Worm (Caenorhabditis elegans) whole organism, late embryonic: ENCODE measurements around the gene C40H1.3.
A peak's percentile ranks its signal among the peaks of the same experiment; 100 is the strongest.

Experiments used
- C08G9.2 ChIP-seq: sonication (generic microtip); optimal IDR thresholded peaks from 2 replicates; lab custom pipeline; 2016; ENCODE audit warnings: mild to moderate bottlenecking, missing genetic modification characterization, moderate library complexity, missing compliant biosample characterization
- K02D7.2 ChIP-seq: sonication (generic microtip); optimal IDR thresholded peaks from 2 replicates; lab custom pipeline; 2017; ENCODE audit warnings: mild to moderate bottlenecking, missing genetic modification characterization, missing compliant biosample characterization
- K09A11.1 ChIP-seq: sonication (generic microtip); optimal IDR thresholded peaks from 2 replicates; lab custom pipeline; 2017; ENCODE audit warnings: antibody characterized with exemption, mild to moderate bottlenecking, missing genetic modification characterization, missing compliant biosample characterization; ENCODE audit not compliant: insufficient read depth
- Y22D7AL.16 ChIP-seq: sonication (generic microtip); optimal IDR thresholded peaks from 2 replicates; lab custom pipeline; 2016; ENCODE audit warnings: missing genetic modification characterization, missing compliant biosample characterization
- ahr-1 ChIP-seq: sonication (generic microtip); optimal IDR thresholded peaks from 2 replicates; lab custom pipeline; 2016; ENCODE audit warnings: missing genetic modification characterization, missing compliant biosample characterization
- ama-1 ChIP-seq: fragments of 150-350 bp; optimal IDR thresholded peaks from 2 replicates; lab custom pipeline; 2014
- ceh-14 ChIP-seq: sonication (generic microtip); optimal IDR thresholded peaks from 2 replicates; lab custom pipeline; 2016; ENCODE audit warnings: missing genotype, missing genetic modification characterization, missing compliant biosample characterization
- ceh-18 ChIP-seq: sonication (generic microtip); optimal IDR thresholded peaks from 2 replicates; lab custom pipeline; 2016; ENCODE audit warnings: missing genetic modification characterization, missing compliant biosample characterization
- ceh-19 ChIP-seq: fragments of 200-800 bp; sonication (Bioruptor generic); optimal IDR thresholded peaks from 2 replicates; lab custom pipeline; 2018; ENCODE audit warnings: mild to moderate bottlenecking, missing genetic modification characterization, missing compliant biosample characterization
- ceh-2 ChIP-seq: sonication (generic microtip); optimal IDR thresholded peaks from 2 replicates; lab custom pipeline; 2016; ENCODE audit warnings: missing genotype, missing genetic modification characterization, missing compliant biosample characterization
- ceh-22 ChIP-seq: sonication (generic microtip); optimal IDR thresholded peaks from 2 replicates; lab custom pipeline; 2017; ENCODE audit warnings: missing biosample characterization, missing genetic modification characterization
- ceh-30 ChIP-seq: fragments of 150-350 bp; optimal IDR thresholded peaks from 2 replicates; lab custom pipeline; 2014; ENCODE audit warnings: missing biosample characterization, missing genetic modification characterization
- ceh-31 ChIP-seq: sonication (generic microtip); optimal IDR thresholded peaks from 2 replicates; lab custom pipeline; 2016; ENCODE audit warnings: missing genetic modification characterization, missing compliant biosample characterization
- ceh-34 ChIP-seq: sonication (generic microtip); optimal IDR thresholded peaks from 2 replicates; lab custom pipeline; 2016; ENCODE audit warnings: mild to moderate bottlenecking, missing genetic modification characterization, missing compliant biosample characterization
- ceh-48 ChIP-seq: sonication (generic microtip); optimal IDR thresholded peaks from 2 replicates; lab custom pipeline; 2016; ENCODE audit warnings: missing genetic modification characterization, inconsistent platforms, missing compliant biosample characterization
- ceh-9 ChIP-seq: sonication (generic microtip); optimal IDR thresholded peaks from 2 replicates; lab custom pipeline; 2016; ENCODE audit warnings: mild to moderate bottlenecking, missing genetic modification characterization, inconsistent platforms, missing compliant biosample characterization
- eyg-1 ChIP-seq: sonication (generic microtip); optimal IDR thresholded peaks from 2 replicates; lab custom pipeline; 2016; ENCODE audit warnings: missing genotype, missing genetic modification characterization, missing compliant biosample characterization
- fax-1 ChIP-seq: sonication (generic microtip); optimal IDR thresholded peaks from 2 replicates; lab custom pipeline; 2016; ENCODE audit warnings: missing genotype, missing genetic modification characterization, missing compliant biosample characterization
- fkh-10 ChIP-seq: fragments of 150-350 bp; optimal IDR thresholded peaks from 2 replicates; lab custom pipeline; 2014; ENCODE audit warnings: missing biosample characterization, missing genetic modification reagents, missing genetic modification characterization
- hlh-30 ChIP-seq: sonication (generic microtip); optimal IDR thresholded peaks from 2 replicates; lab custom pipeline; 2017; ENCODE audit warnings: antibody characterized with exemption, missing genetic modification characterization, missing compliant biosample characterization; ENCODE audit not compliant: insufficient read depth
- lim-6 ChIP-seq: sonication (generic microtip); optimal IDR thresholded peaks from 2 replicates; lab custom pipeline; 2016; ENCODE audit warnings: missing genetic modification characterization, missing compliant biosample characterization
- nfya-1 ChIP-seq: sonication (generic microtip); optimal IDR thresholded peaks from 2 replicates; lab custom pipeline; 2017; ENCODE audit warnings: missing genetic modification characterization, mild to moderate bottlenecking, missing compliant biosample characterization, antibody characterized with exemption, moderate library complexity
- nhr-11 ChIP-seq: fragments of 150-350 bp; optimal IDR thresholded peaks from 2 replicates; lab custom pipeline; 2014; ENCODE audit warnings: missing biosample characterization, missing genetic modification characterization
- nhr-232 ChIP-seq: sonication (generic microtip); optimal IDR thresholded peaks from 2 replicates; lab custom pipeline; 2016; ENCODE audit warnings: missing genetic modification characterization, missing compliant biosample characterization
- npax-4 ChIP-seq: sonication (generic microtip); optimal IDR thresholded peaks from 2 replicates; lab custom pipeline; 2016; ENCODE audit warnings: missing genetic modification characterization, missing compliant biosample characterization
- pax-1 ChIP-seq: fragments of 150-350 bp; optimal IDR thresholded peaks from 2 replicates; lab custom pipeline; 2014; ENCODE audit warnings: missing biosample characterization, missing genetic modification characterization
- pha-2 ChIP-seq: sonication (generic microtip); optimal IDR thresholded peaks from 2 replicates; lab custom pipeline; 2017; ENCODE audit warnings: mild to moderate bottlenecking, missing genetic modification characterization, missing compliant biosample characterization
- pqm-1 ChIP-seq: sonication (generic microtip); optimal IDR thresholded peaks from 2 replicates; lab custom pipeline; 2016; ENCODE audit warnings: missing genetic modification characterization, missing compliant biosample characterization
- ref-2 ChIP-seq: sonication (generic microtip); optimal IDR thresholded peaks from 2 replicates; lab custom pipeline; 2016; ENCODE audit warnings: missing genetic modification characterization, missing compliant biosample characterization
- rnt-1 ChIP-seq: sonication (generic microtip); optimal IDR thresholded peaks from 2 replicates; lab custom pipeline; 2016; ENCODE audit warnings: missing genetic modification characterization, missing compliant biosample characterization
- sox-4 ChIP-seq: sonication (generic microtip); optimal IDR thresholded peaks from 2 replicates; lab custom pipeline; 2017; ENCODE audit warnings: mild to moderate bottlenecking, missing genetic modification characterization, inconsistent platforms, missing compliant biosample characterization
- tbx-7 ChIP-seq: sonication (generic microtip); optimal IDR thresholded peaks from 2 replicates; lab custom pipeline; 2016; ENCODE audit warnings: missing genotype, missing genetic modification characterization, missing compliant biosample characterization
- ttx-3 ChIP-seq: sonication (generic microtip); optimal IDR thresholded peaks from 2 replicates; lab custom pipeline; 2016; ENCODE audit warnings: missing genetic modification reagents, missing genetic modification characterization, missing compliant biosample characterization
- unc-42 ChIP-seq: sonication (generic microtip); optimal IDR thresholded peaks from 2 replicates; lab custom pipeline; 2016; ENCODE audit warnings: missing genotype, missing genetic modification characterization, missing compliant biosample characterization
- unc-55 ChIP-seq: sonication (generic microtip); optimal IDR thresholded peaks from 2 replicates; lab custom pipeline; 2017; ENCODE audit warnings: missing biosample characterization, missing genetic modification reagents, missing genetic modification characterization
- unc-86 ChIP-seq: sonication (generic microtip); optimal IDR thresholded peaks from 2 replicates; lab custom pipeline; 2016; ENCODE audit warnings: missing genetic modification characterization, missing compliant biosample characterization

Gene C40H1.3

ce11 chrIII:9353814-9354213 is 24.6 kb upstream of the C40H1.3 start (continued):
- TF ChIP-seq K09A11.1 (tag; lab: Kevin White, UChicago) = no peak
- no peak for TF ChIP-seq ceh-22 (tag; lab: Kevin White, UChicago)
- TF ChIP-seq pax-1 (tag; lab: Kevin White, UChicago) = peak; percentile 98
- no peak for TF ChIP-seq ref-2 (tag; lab: Kevin White, UChicago)
- no peak for TF ChIP-seq pqm-1 (tag; lab: Kevin White, UChicago)
- no peak for TF ChIP-seq K02D7.2 (tag; lab: Kevin White, UChicago)
- no peak for TF ChIP-seq tbx-7
- TF ChIP-seq fax-1 (tag; lab: Kevin White, UChicago) = no peak
- TF ChIP-seq ahr-1 (tag; lab: Kevin White, UChicago) = no peak
- no peak for TF ChIP-seq nfya-1 (tag; lab: Kevin White, UChicago)
- no peak for TF ChIP-seq Y22D7AL.16
- TF ChIP-seq eyg-1 (tag; lab: Kevin White, UChicago) = no peak
- no peak for TF ChIP-seq npax-4 (tag; lab: Kevin White, UChicago)
- TF ChIP-seq rnt-1 (tag; lab: Kevin White, UChicago) = no peak
- TF ChIP-seq ceh-31 (tag; lab: Kevin White, UChicago) = peak; percentile 6
- no peak for TF ChIP-seq pha-2 (tag; lab: Kevin White, UChicago)
- TF ChIP-seq ceh-9 (tag; lab: Kevin White, UChicago) = no peak
- peak; percentile 6 for TF ChIP-seq ceh-2 (tag; lab: Kevin White, UChicago)
- TF ChIP-seq ceh-48 (tag; lab: Kevin White, UChicago) = no peak
- TF ChIP-seq hlh-30 (tag; lab: Kevin White, UChicago) = peak; percentile 75

ce11 chrIII:9346722-9347121 is 17.6 kb upstream of the C40H1.3 start:
- TF ChIP-seq ceh-30 (tag; lab: Kevin White, UChicago) (no peak), unc-42 (tag; lab: Kevin White, UChicago) (no peak), ttx-3 (no peak), lim-6 (no peak), K02D7.2 (tag; lab: Kevin White, UChicago) (no peak), ama-1 (no peak)

ce11 chrIII:9346114-9346513 is 16.9 kb upstream of the C40H1.3 start:
- TF ChIP-seq unc-55 (peak; percentile 97), fkh-10 (GFP tag; lab: Kevin White, UChicago) (no peak), ceh-18 (peak; percentile 1)

- TF ChIP-seq ceh-30 (tag; lab: Kevin White, UChicago) (no peak), C08G9.2 (tag; lab: Kevin White, UChicago) (no peak), sox-4 (tag; lab: Kevin White, UChicago) (no peak), nhr-11 (tag; lab: Kevin White, UChicago) (no peak), ahr-1 (tag; lab: Kevin White, UChicago) (no peak), nfya-1 (tag; lab: Kevin White, UChicago) (no peak), fkh-10 (GFP tag; lab: Kevin White, UChicago) (no peak), K02D7.2 (tag; lab: Kevin White, UChicago) (no peak), ceh-14 (no peak), ceh-2 (tag; lab: Kevin White, UChicago) (no peak), lim-6 (no peak), ceh-19 (GFP tag; lab: Kevin White, UChicago) (no peak), nhr-232 (tag; lab: Kevin White, UChicago) (no peak), eyg-1 (tag; lab: Kevin White, UChicago) (no peak), unc-86 (no peak), ceh-34 (tag; lab: Kevin White, UChicago) (no peak), unc-42 (tag; lab: Kevin White, UChicago) (no peak), rnt-1 (tag; lab: Kevin White, UChicago) (no peak), ceh-48 (tag; lab: Kevin White, UChicago) (no peak)
Observed at ce11 chrIII:9344347-9344746, 15.2 kb upstream of the C40H1.3 start, which contains the start of gene emb-9. Gene emb-9 (minus strand): TSS chrIII:9344447.
